Fruit fly (Drosophila melanogaster) whole organism, embryonic: ENCODE data around the gene Indy.

ENCODE experiments used
- Ada2b ChIP-seq: fragments of 200-800 bp; sonication (Bioruptor generic); IDR thresholded peaks from 2 replicates; pipeline ENCODE4 v1.3.6; 2022; ENCODE audit warnings: missing biosample characterization, missing genetic modification characterization
- CG10979 ChIP-seq: fragments of 200-800 bp; sonication (Bioruptor generic); optimal IDR thresholded peaks from 2 replicates; lab custom pipeline; 2018; ENCODE audit warnings: missing biosample characterization, mild to moderate bottlenecking, missing genetic modification characterization, moderate library complexity
- CG11247 ChIP-seq: fragments of 200-800 bp; sonication (Bioruptor generic); IDR thresholded peaks from 2 replicates; pipeline ENCODE4 v1.3.6; 2022; ENCODE audit warnings: missing biosample characterization, missing genetic modification characterization
- CG11696 ChIP-seq: fragments of 200-800 bp; sonication (Bioruptor generic); IDR thresholded peaks from 2 replicates; pipeline ENCODE4 v1.3.6; 2022; ENCODE audit warnings: missing biosample characterization, missing genetic modification characterization
- CG12155 ChIP-seq: fragments of 200-800 bp; sonication (Bioruptor generic); optimal IDR thresholded peaks from 3 replicates; lab custom pipeline; 2016; ENCODE audit warnings: missing biosample characterization, missing genetic modification characterization
- CG12236 ChIP-seq: fragments of 200-800 bp; sonication (Bioruptor generic); optimal IDR thresholded peaks from 2 replicates; lab custom pipeline; 2016; ENCODE audit warnings: missing biosample characterization, missing genetic modification characterization
- CG12299 ChIP-seq: fragments of 200-800 bp; sonication (Bioruptor generic); optimal IDR thresholded peaks from 2 replicates; lab custom pipeline; 2018; ENCODE audit warnings: missing biosample characterization, mild to moderate bottlenecking, missing genetic modification characterization
- CG13123 ChIP-seq: fragments of 200-800 bp; sonication (Bioruptor generic); optimal IDR thresholded peaks from 2 replicates; lab custom pipeline; 2016; ENCODE audit warnings: missing biosample characterization, missing genetic modification characterization
- CG13287 ChIP-seq: fragments of 200-800 bp; sonication (Bioruptor generic); IDR thresholded peaks from 2 replicates; pipeline ENCODE4 v1.3.6; 2022; ENCODE audit warnings: missing biosample characterization, missing genetic modification characterization; ENCODE audit not compliant: partially characterized antibody
- CG13624 ChIP-seq: fragments of 200-800 bp; sonication (Bioruptor generic); optimal IDR thresholded peaks from 2 replicates; lab custom pipeline; 2016; ENCODE audit warnings: missing biosample characterization, missing genetic modification characterization
- CG15514 ChIP-seq: fragments of 200-800 bp; sonication (Bioruptor generic); optimal IDR thresholded peaks from 3 replicates; lab custom pipeline; 2017; ENCODE audit warnings: missing biosample characterization, missing genetic modification characterization, mild to moderate bottlenecking, moderate library complexity, missing genetic modification reagents
- CG15601 ChIP-seq: fragments of 200-800 bp; sonication (Bioruptor generic); optimal IDR thresholded peaks from 3 replicates; lab custom pipeline; 2019; ENCODE audit warnings: missing biosample characterization, mild to moderate bottlenecking, missing genetic modification characterization, moderate library complexity
- CG15696 ChIP-seq: fragments of 200-800 bp; sonication (Bioruptor generic); optimal IDR thresholded peaks from 2 replicates; lab custom pipeline; 2019; ENCODE audit warnings: missing biosample characterization, mild to moderate bottlenecking, missing genetic modification characterization, moderate library complexity
- CG1603 ChIP-seq: fragments of 200-800 bp; sonication (Bioruptor generic); optimal IDR thresholded peaks from 2 replicates; lab custom pipeline; 2019; ENCODE audit warnings: missing biosample characterization, mild to moderate bottlenecking, missing genetic modification characterization, moderate library complexity
- CG1647 ChIP-seq: fragments of 200-800 bp; sonication (Bioruptor generic); optimal IDR thresholded peaks from 3 replicates; lab custom pipeline; 2016; ENCODE audit warnings: missing biosample characterization, missing genetic modification characterization
- CG16863 ChIP-seq: fragments of 200-800 bp; sonication (Bioruptor generic); optimal IDR thresholded peaks from 3 replicates; lab custom pipeline; 2016; ENCODE audit warnings: missing biosample characterization, missing genetic modification characterization
- CG17186 ChIP-seq: fragments of 200-800 bp; sonication (Bioruptor generic); optimal IDR thresholded peaks from 3 replicates; lab custom pipeline; 2017; ENCODE audit warnings: missing biosample characterization, missing genetic modification reagents, missing genetic modification characterization
- CG31224 ChIP-seq: fragments of 200-800 bp; sonication (Bioruptor generic); IDR thresholded peaks from 2 replicates; pipeline ENCODE4 v1.3.6; 2022; ENCODE audit warnings: missing biosample characterization, missing genetic modification characterization
- CG3838 ChIP-seq: fragments of 200-800 bp; sonication (Bioruptor generic); optimal IDR thresholded peaks from 3 replicates; lab custom pipeline; 2016; ENCODE audit warnings: missing biosample characterization, missing genetic modification characterization
- CG42726 ChIP-seq: fragments of 200-800 bp; sonication (Bioruptor generic); IDR thresholded peaks from 2 replicates; pipeline ENCODE4 v1.3.6; 2022; ENCODE audit warnings: missing biosample characterization, missing genetic modification characterization; ENCODE audit not compliant: partially characterized antibody
- CG8281 ChIP-seq: fragments of 200-800 bp; sonication (Bioruptor generic); optimal IDR thresholded peaks from 2 replicates; lab custom pipeline; 2018; ENCODE audit warnings: missing biosample characterization, mild to moderate bottlenecking, missing genetic modification characterization, moderate library complexity
- CG8388 ChIP-seq: fragments of 200-800 bp; sonication (Bioruptor generic); optimal IDR thresholded peaks from 2 replicates; lab custom pipeline; 2019; ENCODE audit warnings: missing biosample characterization, mild to moderate bottlenecking, missing genetic modification characterization, moderate library complexity
- CTCF ChIP-seq: fragments of 200-800 bp; sonication (Bioruptor generic); optimal IDR thresholded peaks from 2 replicates; lab custom pipeline; 2017; ENCODE audit warnings: missing biosample characterization, mild to moderate bottlenecking, missing genetic modification characterization, moderate library complexity
- D ChIP-seq, 2 experiments: fragments of 200-800 bp in 1 of 2; fragments of >200 bp in 1 of 2; sonication (Bioruptor generic) in 1 of 2; optimal IDR thresholded peaks; 2 replicates in 1 of 2; 3 replicates in 1 of 2; lab custom pipeline; 2017; ENCODE audit warnings: mild to moderate bottlenecking in 1 of 2, missing biosample characterization in 1 of 2, missing genetic modification characterization in 1 of 2, missing genetic modification reagents in 1 of 2
- E2f1 ChIP-seq: fragments of 200-800 bp; sonication (Bioruptor generic); IDR thresholded peaks from 2 replicates; pipeline ENCODE4 v1.3.6; 2022; ENCODE audit warnings: missing biosample characterization, missing genetic modification characterization
- Ets97D ChIP-seq: fragments of 200-800 bp; sonication (Bioruptor generic); optimal IDR thresholded peaks from 3 replicates; lab custom pipeline; 2016; ENCODE audit warnings: missing biosample characterization, missing genetic modification characterization
- Gsc ChIP-seq: fragments of 200-800 bp; sonication (Bioruptor generic); IDR thresholded peaks from 2 replicates; pipeline ENCODE4 v1.3.6; 2022; ENCODE audit warnings: missing biosample characterization, missing genetic modification characterization
- Oaz ChIP-seq: fragments of 200-800 bp; sonication (Bioruptor generic); IDR thresholded peaks from 2 replicates; pipeline ENCODE4 v1.3.6; 2022; ENCODE audit warnings: missing biosample characterization, missing genetic modification characterization
- Ptx1 ChIP-seq: fragments of 200-800 bp; sonication (Bioruptor generic); IDR thresholded peaks from 2 replicates; pipeline ENCODE4 v1.3.6; 2022; ENCODE audit warnings: missing biosample characterization, missing genetic modification characterization
- Spps ChIP-seq: fragments of 200-800 bp; sonication (Bioruptor generic); optimal IDR thresholded peaks from 2 replicates; lab custom pipeline; 2018; ENCODE audit warnings: missing biosample characterization, mild to moderate bottlenecking, missing genetic modification characterization
- Usf ChIP-seq: fragments of 200-800 bp; sonication (Bioruptor generic); optimal IDR thresholded peaks from 2 replicates; lab custom pipeline; 2017; ENCODE audit warnings: missing genotype, missing biosample characterization, missing genetic modification characterization
- aop ChIP-seq: fragments of 200-800 bp; sonication (Bioruptor generic); IDR thresholded peaks from 2 replicates; pipeline ENCODE4 v1.3.6; 2022; ENCODE audit warnings: missing biosample characterization, missing genetic modification characterization
- bbx ChIP-seq: fragments of 200-800 bp; sonication (Bioruptor generic); IDR thresholded peaks from 2 replicates; pipeline ENCODE4 v1.3.6; 2022; ENCODE audit warnings: missing biosample characterization, missing genetic modification characterization; ENCODE audit not compliant: partially characterized antibody
- bigmax ChIP-seq: fragments of 200-800 bp; sonication (Bioruptor generic); optimal IDR thresholded peaks from 2 replicates; lab custom pipeline; 2018; ENCODE audit warnings: missing biosample characterization, mild to moderate bottlenecking, missing genetic modification characterization
- bsh ChIP-seq, 2 experiments: fragments of 200-800 bp; sonication (Bioruptor generic); optimal IDR thresholded peaks; 2 replicates each; lab custom pipeline; 2017 to 2018; ENCODE audit warnings: mild to moderate bottlenecking in 2 of 2, missing biosample characterization in 2 of 2, missing genetic modification characterization in 2 of 2, moderate library complexity in 1 of 2
- caup ChIP-seq: fragments of 200-800 bp; sonication (Bioruptor generic); optimal IDR thresholded peaks from 3 replicates; lab custom pipeline; 2017; ENCODE audit warnings: missing biosample characterization, mild to moderate bottlenecking, missing genetic modification characterization, moderate library complexity; ENCODE audit not compliant: severe bottlenecking
- dysf ChIP-seq: fragments of 200-800 bp; sonication (Bioruptor generic); IDR thresholded peaks from 3 replicates; pipeline ENCODE4 v1.3.6; 2022; ENCODE audit warnings: missing biosample characterization, missing genetic modification characterization
- ems ChIP-seq: fragments of 200-800 bp; sonication (Bioruptor generic); optimal IDR thresholded peaks from 3 replicates; lab custom pipeline; 2016; ENCODE audit warnings: missing biosample characterization, missing genetic modification characterization
- fd3F ChIP-seq: fragments of 200-800 bp; sonication (Bioruptor generic); optimal IDR thresholded peaks from 2 replicates; lab custom pipeline; 2018; ENCODE audit warnings: missing biosample characterization, mild to moderate bottlenecking, missing genetic modification characterization, moderate library complexity
- gsb-n ChIP-seq: fragments of 200-800 bp; sonication (Bioruptor generic); optimal IDR thresholded peaks from 3 replicates; lab custom pipeline; 2018; ENCODE audit warnings: missing biosample characterization, mild to moderate bottlenecking, missing genetic modification characterization
- kah ChIP-seq: fragments of 200-800 bp; sonication (Bioruptor generic); optimal IDR thresholded peaks from 2 replicates; lab custom pipeline; 2018; ENCODE audit warnings: missing biosample characterization, mild to moderate bottlenecking, missing genetic modification characterization
- lab ChIP-seq: fragments of 200-800 bp; sonication (Bioruptor generic); optimal IDR thresholded peaks from 3 replicates; lab custom pipeline; 2017; ENCODE audit warnings: missing biosample characterization, missing genetic modification characterization, mild to moderate bottlenecking, moderate library complexity, missing genetic modification reagents
- onecut ChIP-seq: fragments of 200-800 bp; sonication (Bioruptor generic); IDR thresholded peaks from 2 replicates; pipeline ENCODE4 v1.3.6; 2022; ENCODE audit warnings: missing biosample characterization, missing genetic modification characterization
- pb ChIP-seq: fragments of 200-800 bp; sonication (Bioruptor generic); optimal IDR thresholded peaks from 3 replicates; lab custom pipeline; 2016; ENCODE audit warnings: missing biosample characterization, missing genetic modification characterization
- pnt ChIP-seq: fragments of 200-800 bp; sonication (Bioruptor generic); optimal IDR thresholded peaks from 3 replicates; lab custom pipeline; 2016; ENCODE audit warnings: missing biosample characterization, missing genetic modification characterization
- ranshi ChIP-seq: fragments of 200-800 bp; sonication (Bioruptor generic); IDR thresholded peaks from 2 replicates; pipeline ENCODE4 v1.3.6; 2022; ENCODE audit warnings: missing biosample characterization, missing genetic modification characterization
- sob ChIP-seq: fragments of 200-800 bp; sonication (Bioruptor generic); IDR thresholded peaks from 2 replicates; pipeline ENCODE4 v1.3.6; 2022; ENCODE audit warnings: missing biosample characterization, missing genetic modification characterization
- tin ChIP-seq: fragments of 200-800 bp; sonication (Bioruptor generic); optimal IDR thresholded peaks from 3 replicates; lab custom pipeline; 2016; ENCODE audit warnings: missing biosample characterization, missing genetic modification characterization

Gene Indy

dm6 chr3L:18789203-18790018 lies 56.7 kb downstream of the Indy start (continued):
- 0 out of 2 replicates have a peak, but pooled peaks have one; percentile 6 for TF ChIP-seq CG31224 (GFP tag; lab: Robert Waterston, UW)
- TF ChIP-seq caup (GFP tag; lab: Kevin White, UChicago) = peak; percentile 84
- TF ChIP-seq CG13287 (GFP tag; lab: Robert Waterston, UW) = peak; percentile 33; the same call in 1 of the 2 replicates
- TF ChIP-seq CG12236 = no peak
- TF ChIP-seq pb (GFP tag; lab: Kevin White, UChicago) = peak; percentile 8
- no peak for TF ChIP-seq CG8388 (GFP tag; lab: Kevin White, UChicago)
- peak; percentile 50; the same call in 1 of the 2 replicates for TF ChIP-seq onecut (GFP tag; lab: Robert Waterston, UW)
- TF ChIP-seq sob (GFP tag; lab: Robert Waterston, UW) = peak; percentile 82
- TF ChIP-seq tin (GFP tag; lab: Kevin White, UChicago) = no peak
- TF ChIP-seq CG13624 = peak; percentile 2
- peak; percentile 6 for TF ChIP-seq CG15696
- TF ChIP-seq D (optimal IDR thresholded peaks at IDR 0.05; lab: Kevin White, UChicago) = no peak
- peak; percentile 19 for TF ChIP-seq D (GFP tag; optimal IDR thresholded peaks at IDR 0.05; lab: Kevin White, UChicago)
- TF ChIP-seq ems (GFP tag; lab: Kevin White, UChicago) = peak; percentile 13
- peak; percentile 7 for TF ChIP-seq gsb-n
- TF ChIP-seq CG11247 = no peak
- peak; percentile 43 for TF ChIP-seq CG16863 (GFP tag; lab: Kevin White, UChicago)
- peak; percentile 31 for TF ChIP-seq CG12299
- no peak; the same call in 1 of the 2 replicates for TF ChIP-seq E2f1 (GFP tag; lab: Robert Waterston, UW)
- peak; percentile 54 for TF ChIP-seq CG8281
- TF ChIP-seq CG10979 (tag; lab: Kevin White, UChicago) = no peak
- no peak for TF ChIP-seq aop
- TF ChIP-seq Gsc (GFP tag; lab: Robert Waterston, UW) = no peak
- peak; percentile 53 for TF ChIP-seq CG3838 (GFP tag; lab: Kevin White, UChicago)
- TF ChIP-seq bbx (GFP tag; lab: Robert Waterston, UW) = no peak
- TF ChIP-seq CG1603 (tag; lab: Kevin White, UChicago) = peak; percentile 53
- no peak for TF ChIP-seq pnt (GFP tag; lab: Kevin White, UChicago)
- no peak for TF ChIP-seq CG17186 (GFP tag; lab: Kevin White, UChicago)
- peak; percentile 88 for TF ChIP-seq lab (GFP tag; lab: Kevin White, UChicago)
- TF ChIP-seq CG15514 (GFP tag; lab: Kevin White, UChicago) = peak; percentile 59
- peak; percentile 19 for TF ChIP-seq CG13123 (GFP tag; lab: Kevin White, UChicago)
- TF ChIP-seq ranshi (GFP tag; lab: Robert Waterston, UW) = peak; percentile 31; the same call in 1 of the 2 replicates
- TF ChIP-seq CG42726 (GFP tag; lab: Robert Waterston, UW) = no peak
- TF ChIP-seq Ptx1 (GFP tag; lab: Robert Waterston, UW) = 0 out of 2 replicates have a peak, but pooled peaks have one; percentile 39
- peak; percentile 43 for TF ChIP-seq CG15601 (tag; lab: Kevin White, UChicago)
- TF ChIP-seq Spps (tag; lab: Kevin White, UChicago) = no peak
- TF ChIP-seq CG12155 (GFP tag; lab: Kevin White, UChicago) = no peak
- peak; percentile 30 for TF ChIP-seq Ets97D
- TF ChIP-seq bigmax (GFP tag; lab: Kevin White, UChicago) = peak; percentile 36
- peak; percentile 33; the same call in 1 of the 2 replicates for TF ChIP-seq Oaz (GFP tag; lab: Robert Waterston, UW)
- peak; percentile 44 for TF ChIP-seq kah
- TF ChIP-seq Usf (GFP tag; lab: Kevin White, UChicago) = no peak
- TF ChIP-seq fd3F (GFP tag; lab: Kevin White, UChicago) = peak; percentile 27
- TF ChIP-seq Ada2b (GFP tag; lab: Robert Waterston, UW) = peak; percentile 16; the same call in 1 of the 2 replicates
- TF ChIP-seq bsh (GFP tag; optimal IDR thresholded peaks at IDR 0.05; lab: Kevin White, UChicago) = peak in 1 of 2 experiments; percentile 5
- TF ChIP-seq CTCF (GFP tag; lab: Kevin White, UChicago) = no peak
- TF ChIP-seq CG11696 = peak; percentile 83
- peak; percentile 48; the same call in 1 of the 3 replicates for TF ChIP-seq dysf (GFP tag; lab: Robert Waterston, UW)
- peak; percentile 33 for TF ChIP-seq CG1647 (GFP tag; lab: Kevin White, UChicago)
